Fruit fly (Drosophila melanogaster) whole organism: ENCODE results near the gene Hr96.

Source experiments
- CG8478 ChIP-seq: fragments of >200 bp; optimal IDR thresholded peaks from 2 replicates; lab custom pipeline; 2018; ENCODE audit warnings: inconsistent platforms
- EcR ChIP-seq, 2 experiments: fragments of >200 bp; optimal IDR thresholded peaks; 2 replicates each; lab custom pipeline; 2017; ENCODE audit warnings: missing biosample characterization in 2 of 2, missing genetic modification characterization in 2 of 2, missing genetic modification reagents in 2 of 2
- pan ChIP-seq: fragments of >200 bp; optimal IDR thresholded peaks from 2 replicates; lab custom pipeline; 2017
- psq ChIP-seq: fragments of >200 bp; optimal IDR thresholded peaks from 2 replicates; lab custom pipeline; 2017
- usp ChIP-seq: fragments of >200 bp; optimal IDR thresholded peaks from 2 replicates; lab custom pipeline; 2017; ENCODE audit warnings: missing biosample characterization, missing genetic modification characterization, mixed read lengths

dm6 chr3R:25049383-25049741, 24.3 kb downstream of the Hr96 start, which contains the start of gene CG11791:
- no peak for TF ChIP-seq psq (lab: Kevin White, UChicago)
- TF ChIP-seq pan (lab: Kevin White, UChicago) = no peak
- no peak for TF ChIP-seq usp (GFP tag; lab: Kevin White, UChicago)
- TF ChIP-seq CG8478 (lab: Kevin White, UChicago) = no peak
- TF ChIP-seq EcR (GFP tag; optimal IDR thresholded peaks at IDR 0.05; lab: Kevin White, UChicago) = no peak
